Fruit fly (Drosophila melanogaster) whole organism, embryonic: Measurements from ENCODE around the gene Bub1.

Source experiments
- Ada2b ChIP-seq: fragments of 200-800 bp; sonication (Bioruptor generic); IDR thresholded peaks from 2 replicates; pipeline ENCODE4 v1.3.6; 2022; ENCODE audit warnings: missing biosample characterization, missing genetic modification characterization
- Bgb ChIP-seq: fragments of 200-800 bp; sonication (Bioruptor generic); IDR thresholded peaks from 2 replicates; pipeline ENCODE4 v1.3.6; 2022; ENCODE audit warnings: missing biosample characterization, missing genetic modification characterization; ENCODE audit not compliant: partially characterized antibody
- Blimp-1 ChIP-seq: fragments of 200-800 bp; sonication (Bioruptor generic); optimal IDR thresholded peaks from 3 replicates; lab custom pipeline; 2018; ENCODE audit warnings: missing biosample characterization, missing genetic modification characterization, mild to moderate bottlenecking, moderate library complexity, missing genetic modification reagents
- CG11560 ChIP-seq: fragments of 200-800 bp; sonication (Bioruptor generic); IDR thresholded peaks from 3 replicates; pipeline ENCODE4 v1.3.6; 2022; ENCODE audit warnings: missing biosample characterization, missing genetic modification characterization
- CG14710 ChIP-seq: fragments of 200-800 bp; sonication (Bioruptor generic); optimal IDR thresholded peaks from 3 replicates; lab custom pipeline; 2019; ENCODE audit warnings: missing biosample characterization, mild to moderate bottlenecking, missing genetic modification characterization, moderate library complexity
- CG15601 ChIP-seq: fragments of 200-800 bp; sonication (Bioruptor generic); optimal IDR thresholded peaks from 3 replicates; lab custom pipeline; 2019; ENCODE audit warnings: missing biosample characterization, mild to moderate bottlenecking, missing genetic modification characterization, moderate library complexity
- CG2129 ChIP-seq: fragments of 200-800 bp; sonication (Bioruptor generic); IDR thresholded peaks from 2 replicates; pipeline ENCODE4 v1.3.6; 2022; ENCODE audit warnings: missing biosample characterization, missing genetic modification characterization; ENCODE audit not compliant: partially characterized antibody
- CG2199 ChIP-seq: fragments of 200-800 bp; sonication (Bioruptor generic); IDR thresholded peaks from 3 replicates; pipeline ENCODE4 v1.3.6; 2022; ENCODE audit warnings: missing biosample characterization, missing genetic modification characterization
- CG31441 ChIP-seq: fragments of 200-800 bp; sonication (Bioruptor generic); IDR thresholded peaks from 2 replicates; pipeline ENCODE4 v1.3.6; 2022; ENCODE audit warnings: missing biosample characterization, missing genetic modification characterization
- CG34422 ChIP-seq: fragments of 200-800 bp; sonication (Bioruptor generic); IDR thresholded peaks from 3 replicates; pipeline ENCODE4 v1.3.6; 2022; ENCODE audit warnings: missing biosample characterization, missing genetic modification characterization
- CG43689 ChIP-seq: fragments of 200-800 bp; sonication (Bioruptor generic); IDR thresholded peaks from 2 replicates; pipeline ENCODE4 v1.3.6; 2022; ENCODE audit warnings: missing biosample characterization, missing genetic modification characterization
- CG9797 ChIP-seq: fragments of 200-800 bp; sonication (Bioruptor generic); optimal IDR thresholded peaks from 3 replicates; lab custom pipeline; 2018; ENCODE audit warnings: missing biosample characterization, mild to moderate bottlenecking, missing genetic modification characterization
- CTCF ChIP-seq: fragments of 200-800 bp; sonication (Bioruptor generic); optimal IDR thresholded peaks from 2 replicates; lab custom pipeline; 2017; ENCODE audit warnings: missing biosample characterization, mild to moderate bottlenecking, missing genetic modification characterization, moderate library complexity
- CoRest ChIP-seq: fragments of 200-800 bp; sonication (Bioruptor generic); optimal IDR thresholded peaks from 3 replicates; lab custom pipeline; 2018; ENCODE audit warnings: missing biosample characterization, mild to moderate bottlenecking, missing genetic modification characterization, moderate library complexity
- D ChIP-seq, 2 experiments: fragments of 200-800 bp in 1 of 2; fragments of >200 bp in 1 of 2; sonication (Bioruptor generic) in 1 of 2; optimal IDR thresholded peaks; 2 replicates in 1 of 2; 3 replicates in 1 of 2; lab custom pipeline; 2017; ENCODE audit warnings: mild to moderate bottlenecking in 1 of 2, missing biosample characterization in 1 of 2, missing genetic modification characterization in 1 of 2, missing genetic modification reagents in 1 of 2
- D19B ChIP-seq: fragments of 200-800 bp; sonication (Bioruptor generic); optimal IDR thresholded peaks from 2 replicates; lab custom pipeline; 2017; ENCODE audit warnings: missing biosample characterization, mild to moderate bottlenecking, missing genetic modification characterization
- Dek ChIP-seq: fragments of 200-800 bp; sonication (Bioruptor generic); optimal IDR thresholded peaks from 3 replicates; lab custom pipeline; 2019; ENCODE audit warnings: missing biosample characterization, mild to moderate bottlenecking, missing genetic modification characterization, moderate library complexity
- Lhr ChIP-seq: fragments of 200-800 bp; sonication (Bioruptor generic); optimal IDR thresholded peaks from 3 replicates; lab custom pipeline; 2017; ENCODE audit warnings: mild to moderate bottlenecking, missing biosample characterization, missing genetic modification reagents, missing genetic modification characterization
- MTF-1 ChIP-seq: fragments of 200-800 bp; sonication (Bioruptor generic); optimal IDR thresholded peaks from 2 replicates; lab custom pipeline; 2018; ENCODE audit warnings: missing biosample characterization, mild to moderate bottlenecking, missing genetic modification characterization, borderline replicate concordance
- Pdp1 ChIP-seq, 2 experiments: fragments of 200-800 bp; sonication (Bioruptor generic); optimal IDR thresholded peaks; 3 replicates each; lab custom pipeline; 2016; ENCODE audit warnings: missing biosample characterization in 2 of 2, missing genetic modification characterization in 2 of 2, mild to moderate bottlenecking in 1 of 2, moderate library complexity in 1 of 2
- TFAM ChIP-seq: fragments of 200-800 bp; sonication (Bioruptor generic); optimal IDR thresholded peaks from 2 replicates; lab custom pipeline; 2017; ENCODE audit warnings: missing biosample characterization, missing genetic modification characterization, inconsistent platforms
- amos ChIP-seq: fragments of 200-800 bp; sonication (Bioruptor generic); IDR thresholded peaks from 2 replicates; pipeline ENCODE4 v1.3.6; 2022; ENCODE audit warnings: missing biosample characterization, missing genetic modification characterization; ENCODE audit not compliant: partially characterized antibody
- bab2 ChIP-seq: fragments of 200-800 bp; sonication (Bioruptor generic); optimal IDR thresholded peaks from 2 replicates; lab custom pipeline; 2016; ENCODE audit warnings: missing biosample characterization, missing genetic modification characterization
- bsh ChIP-seq, 2 experiments: fragments of 200-800 bp; sonication (Bioruptor generic); optimal IDR thresholded peaks; 2 replicates each; lab custom pipeline; 2017 to 2018; ENCODE audit warnings: mild to moderate bottlenecking in 2 of 2, missing biosample characterization in 2 of 2, missing genetic modification characterization in 2 of 2, moderate library complexity in 1 of 2
- cato ChIP-seq: fragments of 200-800 bp; sonication (Bioruptor generic); optimal IDR thresholded peaks from 2 replicates; lab custom pipeline; 2016; ENCODE audit warnings: missing biosample characterization, missing genetic modification characterization, borderline replicate concordance
- dysf ChIP-seq: fragments of 200-800 bp; sonication (Bioruptor generic); IDR thresholded peaks from 3 replicates; pipeline ENCODE4 v1.3.6; 2022; ENCODE audit warnings: missing biosample characterization, missing genetic modification characterization
- exex ChIP-seq: fragments of 200-800 bp; sonication (Bioruptor generic); optimal IDR thresholded peaks from 4 replicates; lab custom pipeline; 2018; ENCODE audit warnings: missing biosample characterization, mild to moderate bottlenecking, missing genetic modification characterization, moderate library complexity
- fd3F ChIP-seq: fragments of 200-800 bp; sonication (Bioruptor generic); optimal IDR thresholded peaks from 2 replicates; lab custom pipeline; 2018; ENCODE audit warnings: missing biosample characterization, mild to moderate bottlenecking, missing genetic modification characterization, moderate library complexity
- jing ChIP-seq: fragments of 200-800 bp; sonication (Bioruptor generic); optimal IDR thresholded peaks from 2 replicates; lab custom pipeline; 2018; ENCODE audit warnings: missing biosample characterization, mild to moderate bottlenecking, missing genetic modification characterization
- lab ChIP-seq: fragments of 200-800 bp; sonication (Bioruptor generic); optimal IDR thresholded peaks from 3 replicates; lab custom pipeline; 2017; ENCODE audit warnings: missing biosample characterization, missing genetic modification characterization, mild to moderate bottlenecking, moderate library complexity, missing genetic modification reagents
- pita ChIP-seq: fragments of 200-800 bp; sonication (Bioruptor generic); optimal IDR thresholded peaks from 2 replicates; lab custom pipeline; 2017; ENCODE audit warnings: missing biosample characterization, mild to moderate bottlenecking, missing genetic modification characterization
- sd ChIP-seq: fragments of 200-800 bp; sonication (Bioruptor generic); optimal IDR thresholded peaks from 3 replicates; lab custom pipeline; 2018; ENCODE audit warnings: missing biosample characterization, mild to moderate bottlenecking, missing genetic modification characterization, moderate library complexity
- sens ChIP-seq: fragments of 200-800 bp; sonication (Bioruptor generic); peaks from one replicate; lab custom pipeline; 2016; ENCODE audit warnings: missing biosample characterization, missing genetic modification characterization
- slbo ChIP-seq: fragments of 200-800 bp; sonication (Bioruptor generic); IDR thresholded peaks from 2 replicates; pipeline ENCODE4 v1.3.6; 2022; ENCODE audit warnings: missing biosample characterization, missing genetic modification characterization
- sr ChIP-seq: fragments of 200-800 bp; sonication (Bioruptor generic); IDR thresholded peaks from 3 replicates; pipeline ENCODE4 v1.3.6; 2022; ENCODE audit warnings: missing biosample characterization, missing genetic modification characterization

The Bub1 gene

dm6 chr2L:5261223-5261984, 17.3 kb upstream of the Bub1 start (continued):
- TF ChIP-seq MTF-1 (GFP tag; lab: Kevin White, UChicago) (no peak), dysf (no peak), Ada2b (GFP tag; lab: Robert Waterston, UW) (0 out of 2 replicates have a peak, but pooled peaks have one; percentile 11), CG34422 (no peak), CG9797 (GFP tag; lab: Kevin White, UChicago) (no peak)

- TF ChIP-seq lab, result peak; percentile 53
- TF ChIP-seq TFAM, result no peak
- peak; percentile 13 for TF ChIP-seq sens (GFP tag; lab: Kevin White, UChicago)
- peak; percentile 78 for TF ChIP-seq exex (tag; lab: Kevin White, UChicago)
- no peak for TF ChIP-seq slbo (GFP tag; lab: Robert Waterston, UW)
Measured at dm6 chr2L:5263343-5264051, 15.2 kb upstream of the Bub1 start, which contains the start of gene Cyp4ac1. Gene Cyp4ac1 (plus strand): TSS chr2L:5264001.

dm6 chr2L:5264157-5264556, 14.5 kb upstream of the Bub1 start:
- TF ChIP-seq CG11560 (tag; lab: Robert Waterston, UW) (no peak), cato (GFP tag; lab: Kevin White, UChicago) (no peak), fd3F (GFP tag; lab: Kevin White, UChicago) (no peak), sr (GFP tag; lab: Robert Waterston, UW) (no peak), CG2199 (GFP tag; lab: Robert Waterston, UW) (no peak)

- TF ChIP-seq CG2129 (GFP tag; lab: Robert Waterston, UW) (no peak), Pdp1 (GFP tag; optimal IDR thresholded peaks at IDR 0.05; lab: Kevin White, UChicago) (no peak), jing (GFP tag; lab: Kevin White, UChicago) (no peak), Lhr (GFP tag; lab: Kevin White, UChicago) (no peak)
Measured at dm6 chr2L:5266092-5266491, 12.6 kb upstream of the Bub1 start, which contains the start of gene Cyp4ac2. Gene Cyp4ac2 (plus strand): TSS chr2L:5266392.

dm6 chr2L:5268198-5268597, 10.5 kb upstream of the Bub1 start, which contains the start of gene Cyp4ac3:
Gene Cyp4ac3 (plus strand): TSS chr2L:5268498.
- TF ChIP-seq Blimp-1 (GFP tag; lab: Kevin White, UChicago), result peak; percentile 41
- TF ChIP-seq Pdp1 (GFP tag; optimal IDR thresholded peaks at IDR 0.05; lab: Kevin White, UChicago), result no peak

- TF ChIP-seq CG15601 (tag; lab: Kevin White, UChicago) (peak; percentile 37), sens (GFP tag; lab: Kevin White, UChicago) (peak; percentile 83), Bgb (GFP tag; lab: Robert Waterston, UW) (peak; percentile 57), CG14710 (tag; lab: Kevin White, UChicago) (peak; percentile 7), CG31441 (GFP tag; lab: Robert Waterston, UW) (no peak), CoRest (tag; lab: Kevin White, UChicago) (no peak), Dek (tag; lab: Kevin White, UChicago) (no peak), amos (peak; percentile 58), CTCF (GFP tag; lab: Kevin White, UChicago) (peak; percentile 79), sd (peak; percentile 34), sr (GFP tag; lab: Robert Waterston, UW) (no peak), bab2 (GFP tag; lab: Kevin White, UChicago) (no peak), CG2199 (GFP tag; lab: Robert Waterston, UW) (peak; percentile 90), D (optimal IDR thresholded peaks at IDR 0.05; lab: Kevin White, UChicago) (no peak), D (GFP tag; optimal IDR thresholded peaks at IDR 0.05; lab: Kevin White, UChicago) (peak; percentile 11), pita (GFP tag; lab: Kevin White, UChicago) (peak; percentile 22), CG43689 (GFP tag; lab: Robert Waterston, UW) (no peak), D19B (no peak), bsh (GFP tag; optimal IDR thresholded peaks at IDR 0.05; lab: Kevin White, UChicago) (peak in 1 of 2 experiments; percentile 20)
Measured at dm6 chr2L:5270215-5271071, 8.2 kb upstream of the Bub1 start.
